Worm (Caenorhabditis elegans) whole organism, L1 larva: ENCODE measurements around the gene hal-3.

Experiments used
- C16A3.4 ChIP-seq: fragments of 150-350 bp; optimal IDR thresholded peaks from 2 replicates; lab custom pipeline; 2014; ENCODE audit warnings: missing biosample characterization, missing genetic modification characterization
- C34B4.2 ChIP-seq: sonication (generic microtip); optimal IDR thresholded peaks from 2 replicates; lab custom pipeline; 2017; ENCODE audit warnings: mild to moderate bottlenecking, missing genetic modification characterization, missing compliant biosample characterization
- alr-1 ChIP-seq: fragments of 200-800 bp; sonication (Bioruptor generic); optimal IDR thresholded peaks from 2 replicates; lab custom pipeline; 2018; ENCODE audit warnings: borderline replicate concordance, mild to moderate bottlenecking, missing genetic modification characterization, missing compliant biosample characterization
- blmp-1 ChIP-seq: fragments of 150-350 bp; optimal IDR thresholded peaks from 2 replicates; lab custom pipeline; 2014; ENCODE audit warnings: missing biosample characterization, missing genetic modification characterization
- ceh-63 ChIP-seq: fragments of 200-800 bp; sonication (Bioruptor generic); optimal IDR thresholded peaks from 2 replicates; lab custom pipeline; 2018; ENCODE audit warnings: mild to moderate bottlenecking, missing genetic modification characterization, missing compliant biosample characterization
- ceh-82 ChIP-seq, 3 experiments: fragments of 150-350 bp in 1 of 3; sonication (generic microtip) in 2 of 3; optimal IDR thresholded peaks; 2 replicates each; lab custom pipeline; 2014 to 2017; ENCODE audit warnings: missing biosample characterization in 3 of 3, missing genetic modification characterization in 3 of 3
- dpl-1 ChIP-seq, 3 experiments: fragments of 150-350 bp in 2 of 3; sonication (generic microtip) in 1 of 3; optimal IDR thresholded peaks; 2 replicates each; lab custom pipeline; 2014 to 2017; ENCODE audit warnings: missing biosample characterization in 3 of 3, missing genetic modification characterization in 3 of 3, missing genetic modification reagents in 3 of 3
- efl-1 ChIP-seq, 4 experiments: fragments of 150-350 bp; optimal IDR thresholded peaks in 3 of 4; peaks in 1 of 4; 1 replicate in 1 of 4; 2 replicates in 3 of 4; lab custom pipeline; 2014; ENCODE audit warnings: missing biosample characterization in 2 of 4, missing genetic modification characterization in 2 of 4, missing genetic modification reagents in 2 of 4
- efl-3 ChIP-seq: fragments of 200-800 bp; sonication (Bioruptor generic); optimal IDR thresholded peaks from 2 replicates; lab custom pipeline; 2018; ENCODE audit warnings: mild to moderate bottlenecking, missing genetic modification characterization, missing compliant biosample characterization
- egl-13 ChIP-seq: sonication (generic microtip); optimal IDR thresholded peaks from 2 replicates; lab custom pipeline; 2016; ENCODE audit warnings: missing genotype, missing genetic modification reagents, missing genetic modification characterization, missing compliant biosample characterization
- egl-27 ChIP-seq, 2 experiments: fragments of 150-350 bp in 1 of 2; sonication (generic microtip); optimal IDR thresholded peaks; 3 replicates each; lab custom pipeline; 2017 to 2018; ENCODE audit warnings: missing biosample characterization in 2 of 2, missing genetic modification characterization in 2 of 2, missing genetic modification reagents in 2 of 2
- elt-3 ChIP-seq, 6 experiments: fragments of 150-350 bp in 1 of 6; sonication (generic microtip); optimal IDR thresholded peaks; 2 replicates each; lab custom pipeline; 2017 to 2018; ENCODE audit warnings: missing biosample characterization in 6 of 6, missing genetic modification characterization in 6 of 6, inconsistent platforms in 1 of 6
- fkh-4 ChIP-seq: sonication (generic microtip); optimal IDR thresholded peaks from 2 replicates; lab custom pipeline; 2016; ENCODE audit warnings: missing compliant biosample characterization, missing genetic modification characterization, borderline replicate concordance
- fkh-8 ChIP-seq: sonication (generic microtip); optimal IDR thresholded peaks from 2 replicates; lab custom pipeline; 2016; ENCODE audit warnings: mild to moderate bottlenecking, missing genetic modification characterization, missing compliant biosample characterization
- fos-1 ChIP-seq: fragments of 150-350 bp; optimal IDR thresholded peaks from 2 replicates; lab custom pipeline; 2014; ENCODE audit warnings: missing biosample characterization, missing genetic modification characterization
- hlh-17 ChIP-seq: fragments of 200-800 bp; sonication (Bioruptor generic); optimal IDR thresholded peaks from 2 replicates; lab custom pipeline; 2018; ENCODE audit warnings: missing genetic modification characterization, mild to moderate bottlenecking, missing compliant biosample characterization, moderate library complexity, borderline replicate concordance
- irx-1 ChIP-seq: sonication (generic microtip); optimal IDR thresholded peaks from 2 replicates; lab custom pipeline; 2016; ENCODE audit warnings: missing genetic modification characterization, missing compliant biosample characterization
- isw-1 ChIP-seq: fragments of 200-800 bp; sonication (Bioruptor generic); IDR thresholded peaks from 2 replicates; pipeline ENCODE4 v1.3.6; 2022; ENCODE audit warnings: missing genetic modification characterization, missing compliant biosample characterization
- jun-1 ChIP-seq: fragments of 150-350 bp; optimal IDR thresholded peaks from 2 replicates; lab custom pipeline; 2014; ENCODE audit warnings: missing biosample characterization, missing genetic modification reagents, missing genetic modification characterization
- lin-13 ChIP-seq: fragments of 150-350 bp; optimal IDR thresholded peaks from 2 replicates; lab custom pipeline; 2014; ENCODE audit warnings: missing biosample characterization, missing genetic modification reagents, missing genetic modification characterization
- lin-14 ChIP-seq: fragments of 200-800 bp; sonication (Bioruptor generic); optimal IDR thresholded peaks from 2 replicates; lab custom pipeline; 2018; ENCODE audit warnings: mild to moderate bottlenecking, missing genetic modification characterization, moderate library complexity, missing compliant biosample characterization
- lin-39 ChIP-seq: fragments of 150-350 bp; optimal IDR thresholded peaks from 2 replicates; lab custom pipeline; 2014; ENCODE audit warnings: missing biosample characterization, missing genetic modification reagents, missing genetic modification characterization
- lir-3 ChIP-seq: sonication (generic microtip); optimal IDR thresholded peaks from 2 replicates; lab custom pipeline; 2016; ENCODE audit warnings: mild to moderate bottlenecking, missing genetic modification characterization, moderate library complexity, missing compliant biosample characterization; ENCODE audit not compliant: poor library complexity
- lsy-2 ChIP-seq, 2 experiments: fragments of 150-350 bp; optimal IDR thresholded peaks; 2 replicates each; lab custom pipeline; 2014; ENCODE audit warnings: missing biosample characterization in 2 of 2, missing genetic modification characterization in 2 of 2
- mab-9 ChIP-seq: fragments of 200-800 bp; sonication (Bioruptor generic); IDR thresholded peaks from 2 replicates; pipeline ENCODE4 v1.3.6; 2022; ENCODE audit warnings: missing genetic modification reagents, missing genetic modification characterization, missing compliant biosample characterization
- mdl-1 ChIP-seq, 2 experiments: fragments of 150-350 bp; optimal IDR thresholded peaks; 2 replicates each; lab custom pipeline; 2014 to 2017; ENCODE audit warnings: missing biosample characterization in 2 of 2, missing genetic modification characterization in 2 of 2, inconsistent platforms in 1 of 2
- mep-1 ChIP-seq: fragments of 150-350 bp; optimal IDR thresholded peaks from 2 replicates; lab custom pipeline; 2014; ENCODE audit warnings: missing biosample characterization, missing genetic modification characterization
- nhr-11 ChIP-seq: fragments of 150-350 bp; optimal IDR thresholded peaks from 2 replicates; lab custom pipeline; 2014; ENCODE audit warnings: missing biosample characterization, missing genetic modification characterization
- nhr-12 ChIP-seq: sonication (generic microtip); optimal IDR thresholded peaks from 2 replicates; lab custom pipeline; 2017; ENCODE audit warnings: missing biosample characterization, missing genetic modification characterization
- nhr-19 ChIP-seq: fragments of 200-800 bp; sonication (Bioruptor generic); conservative IDR thresholded peaks from 2 replicates; pipeline ENCODE4 v1.3.6; 2022; ENCODE audit warnings: missing genetic modification characterization, missing compliant biosample characterization
- nhr-20 ChIP-seq: sonication (generic microtip); optimal IDR thresholded peaks from 2 replicates; lab custom pipeline; 2016; ENCODE audit warnings: mild to moderate bottlenecking, missing genetic modification characterization, missing compliant biosample characterization
- nhr-237 ChIP-seq: fragments of 150-350 bp; optimal IDR thresholded peaks from 2 replicates; lab custom pipeline; 2014; ENCODE audit warnings: missing biosample characterization, missing genetic modification characterization
- nhr-28 ChIP-seq: fragments of 150-350 bp; optimal IDR thresholded peaks from 2 replicates; lab custom pipeline; 2014; ENCODE audit warnings: missing biosample characterization, missing genetic modification characterization
- nhr-90 ChIP-seq: sonication (generic microtip); optimal IDR thresholded peaks from 2 replicates; lab custom pipeline; 2016; ENCODE audit warnings: mild to moderate bottlenecking, missing genetic modification characterization, missing compliant biosample characterization; ENCODE audit not compliant: poor library complexity
- pag-3 ChIP-seq: sonication (generic microtip); optimal IDR thresholded peaks from 2 replicates; lab custom pipeline; 2017; ENCODE audit warnings: missing genetic modification characterization, mild to moderate bottlenecking, missing compliant biosample characterization, antibody characterized with exemption, borderline replicate concordance; ENCODE audit not compliant: insufficient read depth
- rnt-1 ChIP-seq: sonication (generic microtip); optimal IDR thresholded peaks from 2 replicates; lab custom pipeline; 2016; ENCODE audit warnings: mild to moderate bottlenecking, missing genetic modification characterization, moderate library complexity, missing compliant biosample characterization
- skn-1 ChIP-seq: fragments of 150-350 bp; optimal IDR thresholded peaks from 2 replicates; lab custom pipeline; 2014; ENCODE audit warnings: missing biosample characterization, missing genetic modification characterization
- snpc-4 ChIP-seq: fragments of 150-350 bp; optimal IDR thresholded peaks from 2 replicates; lab custom pipeline; 2014; ENCODE audit warnings: missing biosample characterization, missing genetic modification characterization
- sox-4 ChIP-seq: sonication (generic microtip); optimal IDR thresholded peaks from 2 replicates; lab custom pipeline; 2016; ENCODE audit warnings: missing genetic modification characterization, missing compliant biosample characterization
- sptf-1 ChIP-seq: fragments of 150-350 bp; optimal IDR thresholded peaks from 2 replicates; lab custom pipeline; 2014; ENCODE audit warnings: missing biosample characterization, missing genetic modification characterization
- tlp-1 ChIP-seq: fragments of 150-350 bp; optimal IDR thresholded peaks from 2 replicates; lab custom pipeline; 2014; ENCODE audit warnings: missing biosample characterization, missing genetic modification characterization
- unc-62 ChIP-seq: fragments of 150-350 bp; optimal IDR thresholded peaks from 2 replicates; lab custom pipeline; 2014; ENCODE audit warnings: missing biosample characterization, missing genetic modification reagents, missing genetic modification characterization
- unc-98 ChIP-seq: fragments of 200-800 bp; sonication (Bioruptor generic); IDR thresholded peaks from 2 replicates; pipeline ENCODE4 v1.3.6; 2022; ENCODE audit warnings: missing genetic modification characterization, missing compliant biosample characterization
- vab-15 ChIP-seq: sonication (generic microtip); optimal IDR thresholded peaks from 2 replicates; lab custom pipeline; 2017; ENCODE audit warnings: missing genotype, mild to moderate bottlenecking, missing genetic modification characterization, missing compliant biosample characterization
- xbp-1 ChIP-seq: sonication (generic microtip); optimal IDR thresholded peaks from 2 replicates; lab custom pipeline; 2016; ENCODE audit warnings: missing genetic modification characterization, missing compliant biosample characterization
- zag-1 ChIP-seq: fragments of 150-350 bp; optimal IDR thresholded peaks from 2 replicates; lab custom pipeline; 2014; ENCODE audit warnings: missing biosample characterization, missing genetic modification characterization
- zip-4 ChIP-seq: fragments of 200-800 bp; sonication (Bioruptor generic); optimal IDR thresholded peaks from 2 replicates; lab custom pipeline; 2018; ENCODE audit warnings: mild to moderate bottlenecking, missing genetic modification characterization, moderate library complexity, missing compliant biosample characterization
- ztf-11 ChIP-seq, 2 experiments: sonication (generic microtip); optimal IDR thresholded peaks; 2 replicates each; lab custom pipeline; 2016 to 2017; ENCODE audit warnings: missing genetic modification characterization in 2 of 2, missing biosample characterization in 1 of 2, missing compliant biosample characterization in 1 of 2

hal-3 gene

ce11 chrII:9625930-9626329, 9.0 kb upstream of the hal-3 start:
- no peak for TF ChIP-seq fos-1 (tag; lab: Kevin White, UChicago)
- no peak for TF ChIP-seq alr-1
- TF ChIP-seq zag-1 (tag; lab: Kevin White, UChicago) = no peak
- TF ChIP-seq lin-14 (GFP tag; lab: Kevin White, UChicago) = no peak
- TF ChIP-seq vab-15 = no peak
- TF ChIP-seq sptf-1 = no peak
- TF ChIP-seq mdl-1 (tag; optimal IDR thresholded peaks at IDR 0.05; lab: Kevin White, UChicago) = no peak
- TF ChIP-seq fkh-4 (tag; lab: Kevin White, UChicago) = no peak
- TF ChIP-seq, all 84 proteins: peak for 0

ce11 chrII:9624110-9624695, 7.3 kb upstream of the hal-3 start, which contains the start of the genes dnj-20 and ZK1307.8:
Gene dnj-20, minus strand, starts transcription at chrII:9624176.
Gene ZK1307.8, plus strand, starts transcription at chrII:9624613.
- TF ChIP-seq mep-1 (peak; percentile 22), isw-1 (GFP tag; lab: Robert Waterston, UW) (no peak), fos-1 (tag; lab: Kevin White, UChicago) (no peak), dpl-1 (GFP tag; optimal IDR thresholded peaks at IDR 0.05; lab: Kevin White, UChicago) (peak in 2 of 3 experiments; percentile 10 to 39), fkh-8 (tag; lab: Kevin White, UChicago) (no peak), zip-4 (GFP tag; lab: Kevin White, UChicago) (no peak), tlp-1 (tag; lab: Kevin White, UChicago) (no peak), irx-1 (tag; lab: Kevin White, UChicago) (no peak), mab-9 (GFP tag; lab: Robert Waterston, UW) (no peak), nhr-12 (tag; lab: Kevin White, UChicago) (no peak), lin-13 (GFP tag; lab: Kevin White, UChicago) (no peak), unc-62 (GFP tag; lab: Kevin White, UChicago) (no peak), fkh-4 (tag; lab: Kevin White, UChicago) (no peak), pag-3 (tag; lab: Kevin White, UChicago) (no peak), nhr-19 (GFP tag; lab: Robert Waterston, UW) (no peak), lin-14 (GFP tag; lab: Kevin White, UChicago) (peak; percentile 19), C16A3.4 (peak; percentile 27), lsy-2 (tag; optimal IDR thresholded peaks at IDR 0.05; lab: Kevin White, UChicago) (peak; percentile 14 to 46), nhr-90 (no peak), sptf-1 (no peak), elt-3 (tag; optimal IDR thresholded peaks at IDR 0.05; lab: Kevin White, UChicago) (peak in 1 of 6 experiments; percentile 33), egl-27 (tag; optimal IDR thresholded peaks at IDR 0.05; lab: Kevin White, UChicago) (no peak), unc-98 (GFP tag; lab: Robert Waterston, UW) (no peak), sox-4 (no peak), lir-3 (no peak), skn-1 (tag; lab: Kevin White, UChicago) (no peak), C34B4.2 (tag; lab: Kevin White, UChicago) (no peak), ceh-82 (tag; optimal IDR thresholded peaks at IDR 0.05; lab: Kevin White, UChicago) (no peak), nhr-20 (peak; percentile 3), mdl-1 (tag; optimal IDR thresholded peaks at IDR 0.05; lab: Kevin White, UChicago) (no peak), lin-39 (tag; lab: Kevin White, UChicago) (no peak), efl-3 (GFP tag; lab: Kevin White, UChicago) (no peak), rnt-1 (tag; lab: Kevin White, UChicago) (no peak), egl-13 (no peak), nhr-11 (no peak), snpc-4 (no peak), nhr-237 (no peak), ztf-11 (tag; optimal IDR thresholded peaks at IDR 0.05; lab: Kevin White, UChicago) (no peak), blmp-1 (tag; lab: Kevin White, UChicago) (peak; percentile 22), jun-1 (tag; lab: Kevin White, UChicago) (no peak), hlh-17 (GFP tag; lab: Kevin White, UChicago) (no peak), xbp-1 (tag; lab: Kevin White, UChicago) (peak; percentile 98), ceh-63 (GFP tag; lab: Kevin White, UChicago) (no peak), efl-1 (optimal IDR thresholded peaks at IDR 0.05; lab: Kevin White, UChicago) (peak in 1 of 2 experiments; percentile 26), efl-1 (GFP tag; optimal IDR thresholded peaks at IDR 0.05 in 1 of 2; lab: Kevin White, UChicago) (peak; percentile 9 to 12), nhr-28 (no peak)
